Fruit fly (Drosophila melanogaster) whole organism, adult: Measurements from ENCODE around the gene vig2.

Source experiments
- CG11617 ChIP-seq: fragments of 200-800 bp; sonication (Bioruptor generic); optimal IDR thresholded peaks from 2 replicates; lab custom pipeline; 2017; ENCODE audit warnings: mild to moderate bottlenecking, missing biosample characterization, missing genetic modification reagents, missing genetic modification characterization
- CG12768 ChIP-seq: fragments of 200-800 bp; sonication (Bioruptor generic); optimal IDR thresholded peaks from 2 replicates; lab custom pipeline; 2017; ENCODE audit warnings: missing biosample characterization, missing genetic modification characterization, mild to moderate bottlenecking, moderate library complexity, missing genetic modification reagents
- CG14711 ChIP-seq: fragments of 200-800 bp; sonication (Bioruptor generic); optimal IDR thresholded peaks from 2 replicates; lab custom pipeline; 2018; ENCODE audit warnings: missing biosample characterization, mild to moderate bottlenecking, missing genetic modification characterization, moderate library complexity
- CG1620 ChIP-seq: fragments of 200-800 bp; sonication (Bioruptor generic); optimal IDR thresholded peaks from 2 replicates; lab custom pipeline; 2016; ENCODE audit warnings: missing biosample characterization, missing genetic modification characterization
- CG33017 ChIP-seq: fragments of 200-800 bp; sonication (Bioruptor generic); optimal IDR thresholded peaks from 2 replicates; lab custom pipeline; 2018; ENCODE audit warnings: missing biosample characterization, mild to moderate bottlenecking, missing genetic modification characterization, moderate library complexity
- CG5204 ChIP-seq: fragments of 200-800 bp; sonication (Bioruptor generic); optimal IDR thresholded peaks from 2 replicates; lab custom pipeline; 2016; ENCODE audit warnings: missing biosample characterization, missing genetic modification characterization
- CG7045 ChIP-seq: fragments of 200-800 bp; sonication (Bioruptor generic); optimal IDR thresholded peaks from 2 replicates; lab custom pipeline; 2017; ENCODE audit warnings: missing biosample characterization, mild to moderate bottlenecking, missing genetic modification characterization
- Clk ChIP-seq: fragments of 200-800 bp; sonication (Bioruptor generic); optimal IDR thresholded peaks from 2 replicates; lab custom pipeline; 2017; ENCODE audit warnings: missing biosample characterization, missing genetic modification characterization
- Crg-1 ChIP-seq: fragments of 200-800 bp; sonication (Bioruptor generic); optimal IDR thresholded peaks from 2 replicates; lab custom pipeline; 2016; ENCODE audit warnings: missing biosample characterization, missing genetic modification characterization
- Hr96 ChIP-seq: fragments of 200-800 bp; sonication (Bioruptor generic); optimal IDR thresholded peaks from 2 replicates; lab custom pipeline; 2016; ENCODE audit warnings: missing biosample characterization, missing genetic modification characterization
- Mnt ChIP-seq: fragments of 200-800 bp; sonication (Bioruptor generic); optimal IDR thresholded peaks from 2 replicates; lab custom pipeline; 2016; ENCODE audit warnings: missing biosample characterization, mild to moderate bottlenecking, missing genetic modification characterization
- bab1 ChIP-seq: fragments of 200-800 bp; sonication (Bioruptor generic); optimal IDR thresholded peaks from 3 replicates; lab custom pipeline; 2019; ENCODE audit warnings: missing biosample characterization, mild to moderate bottlenecking, missing genetic modification characterization, moderate library complexity
- cic ChIP-seq: fragments of 200-800 bp; sonication (Bioruptor generic); optimal IDR thresholded peaks from 2 replicates; lab custom pipeline; 2017; ENCODE audit warnings: missing biosample characterization, mild to moderate bottlenecking, missing genetic modification characterization, moderate library complexity
- cnc ChIP-seq, 2 experiments: fragments of >200 bp; optimal IDR thresholded peaks; 2 replicates each; lab custom pipeline; 2017
- kay ChIP-seq: fragments of 200-800 bp; sonication (Bioruptor generic); peaks from one replicate; lab custom pipeline; 2016; ENCODE audit warnings: missing biosample characterization, missing genetic modification characterization, borderline replicate concordance
- ovo ChIP-seq: fragments of 200-800 bp; sonication (Bioruptor generic); optimal IDR thresholded peaks from 2 replicates; lab custom pipeline; 2016; ENCODE audit warnings: missing biosample characterization, missing genetic modification characterization
- pad ChIP-seq: fragments of 200-800 bp; sonication (Bioruptor generic); optimal IDR thresholded peaks from 3 replicates; lab custom pipeline; 2017; ENCODE audit warnings: missing biosample characterization, missing genetic modification characterization, mild to moderate bottlenecking, moderate library complexity, missing genetic modification reagents
- tj ChIP-seq: fragments of 200-800 bp; sonication (Bioruptor generic); optimal IDR thresholded peaks from 3 replicates; lab custom pipeline; 2017; ENCODE audit warnings: missing biosample characterization, mild to moderate bottlenecking, missing genetic modification characterization, moderate library complexity
- toe ChIP-seq: fragments of 200-800 bp; sonication (Bioruptor generic); optimal IDR thresholded peaks from 2 replicates; lab custom pipeline; 2016; ENCODE audit warnings: missing biosample characterization, missing genetic modification characterization

Gene vig2

dm6 chr3R:25094639-25095038, 28.5 kb upstream of the vig2 start, which contains the start of gene fd96Cb:
fd96Cb (plus strand) TSS chr3R:25095012.
- TF ChIP-seq CG12768 (GFP tag; lab: Kevin White, UChicago) (no peak), cic (GFP tag; lab: Kevin White, UChicago) (no peak), CG14711 (tag; lab: Kevin White, UChicago) (no peak), CG11617 (GFP tag; lab: Kevin White, UChicago) (no peak), CG7045 (GFP tag; lab: Kevin White, UChicago) (no peak), ovo (no peak), cnc (optimal IDR thresholded peaks at IDR 0.05; lab: Kevin White, UChicago) (no peak), CG5204 (GFP tag; lab: Kevin White, UChicago) (no peak), Hr96 (GFP tag; lab: Kevin White, UChicago) (no peak), toe (GFP tag; lab: Kevin White, UChicago) (no peak), tj (no peak), Crg-1 (no peak), kay (no peak), bab1 (no peak), Clk (GFP tag; lab: Kevin White, UChicago) (no peak), pad (GFP tag; lab: Kevin White, UChicago) (no peak), CG33017 (tag; lab: Kevin White, UChicago) (no peak)

dm6 chr3R:25097486-25097885, 25.7 kb upstream of the vig2 start, which contains the start of the genes CG33095 and CG33096:
CG33095 (plus strand) TSS chr3R:25097672.
CG33096 (plus strand) TSS chr3R:25097672.
- TF ChIP-seq CG12768 (GFP tag; lab: Kevin White, UChicago): no peak
- TF ChIP-seq CG1620 (GFP tag; lab: Kevin White, UChicago): peak; percentile 21

dm6 chr3R:25102253-25102652, 20.9 kb upstream of the vig2 start, which contains the start of gene CG45095:
CG45095 (plus strand) TSS chr3R:25102553.
- no peak for TF ChIP-seq pad (GFP tag; lab: Kevin White, UChicago)
- TF ChIP-seq kay: no peak
- no peak for TF ChIP-seq toe (GFP tag; lab: Kevin White, UChicago)
- no peak for TF ChIP-seq CG7045 (GFP tag; lab: Kevin White, UChicago)
- no peak for TF ChIP-seq CG12768 (GFP tag; lab: Kevin White, UChicago)

- TF ChIP-seq CG14711 (tag; lab: Kevin White, UChicago): no peak
- no peak for TF ChIP-seq CG12768 (GFP tag; lab: Kevin White, UChicago)
- TF ChIP-seq CG33017 (tag; lab: Kevin White, UChicago): no peak
Measured at dm6 chr3R:25108932-25109331, 14.2 kb upstream of the vig2 start, which contains the start of gene CG34027. CG34027 (minus strand) TSS chr3R:25109032.

dm6 chr3R:25112466-25112939, 10.7 kb upstream of the vig2 start, which contains the start of gene Nepl16:
Nepl16 (minus strand) TSS chr3R:25112516.
- TF ChIP-seq CG14711 (tag; lab: Kevin White, UChicago): no peak
- TF ChIP-seq cic (GFP tag; lab: Kevin White, UChicago): no peak

dm6 chr3R:25122736-25123211, 399 bp upstream of the vig2 start, which contains the start of the genes CG31510 and TTLL5:
CG31510 (minus strand) TSS chr3R:25122920.
TTLL5 (minus strand) TSS chr3R:25122920.
- TF ChIP-seq cic (GFP tag; lab: Kevin White, UChicago) (no peak), pad (GFP tag; lab: Kevin White, UChicago) (no peak), ovo (no peak), bab1 (peak; percentile 37)

dm6 chr3R:25126823-25127222, 3.6 kb downstream of the vig2 start:
- TF ChIP-seq Crg-1: no peak
- no peak for TF ChIP-seq ovo

dm6 chr3R:25127231-25127689, 4.1 kb downstream of the vig2 start, which contains the start of the genes Mocs2A, Mocs2B and Clbn:
Mocs2A (minus strand) TSS chr3R:25127359.
Mocs2B (minus strand) TSS chr3R:25127359.
Clbn (plus strand) TSS chr3R:25127502.
- TF ChIP-seq kay (peak; percentile 37), tj (no peak), toe (GFP tag; lab: Kevin White, UChicago) (peak; percentile 43), Mnt (GFP tag; lab: Kevin White, UChicago) (peak; percentile 43), Hr96 (GFP tag; lab: Kevin White, UChicago) (peak; percentile 21), CG14711 (tag; lab: Kevin White, UChicago) (peak; percentile 1), CG33017 (tag; lab: Kevin White, UChicago) (no peak), ovo (no peak), CG5204 (GFP tag; lab: Kevin White, UChicago) (peak; percentile 5), cnc (optimal IDR thresholded peaks at IDR 0.05; lab: Kevin White, UChicago) (peak in 1 of 2 experiments; percentile 69)
